Fruit fly (Drosophila melanogaster) whole organism, pupa: ENCODE measurements around the gene slp2.

Experiments used
- CG14655 ChIP-seq: fragments of 200-800 bp; sonication (Bioruptor generic); optimal IDR thresholded peaks from 3 replicates; lab custom pipeline; 2017; ENCODE audit warnings: mild to moderate bottlenecking, missing biosample characterization, missing genetic modification reagents, missing genetic modification characterization
- CG15710 ChIP-seq: fragments of 200-800 bp; sonication (Bioruptor generic); optimal IDR thresholded peaks from 2 replicates; lab custom pipeline; 2018; ENCODE audit warnings: missing biosample characterization, mild to moderate bottlenecking, missing genetic modification characterization, moderate library complexity
- CG8301 ChIP-seq: fragments of 200-800 bp; sonication (Bioruptor generic); optimal IDR thresholded peaks from 2 replicates; lab custom pipeline; 2018; ENCODE audit warnings: missing biosample characterization, mild to moderate bottlenecking, missing genetic modification characterization
- EcR ChIP-seq: fragments of 200-800 bp; sonication (Bioruptor generic); optimal IDR thresholded peaks from 3 replicates; lab custom pipeline; 2019; ENCODE audit warnings: missing biosample characterization, missing genetic modification characterization, mild to moderate bottlenecking, moderate library complexity, missing genetic modification reagents
- Ets98B ChIP-seq: fragments of 200-800 bp; sonication (Bioruptor generic); IDR thresholded peaks from 2 replicates; pipeline ENCODE4 v1.3.6; 2022; ENCODE audit warnings: missing biosample characterization, missing genetic modification characterization
- Snoo ChIP-seq: fragments of 200-800 bp; sonication (Bioruptor generic); optimal IDR thresholded peaks from 3 replicates; lab custom pipeline; 2017; ENCODE audit warnings: missing biosample characterization, mild to moderate bottlenecking, missing genetic modification characterization, inconsistent platforms

dm6 chr2L:3789290-3790067 lies 47.2 kb upstream of the slp2 start:
- peak; percentile 54 for TF ChIP-seq CG14655 (GFP tag; lab: Kevin White, UChicago)
- TF ChIP-seq EcR (GFP tag; lab: Kevin White, UChicago), result no peak
- TF ChIP-seq CG15710 (tag; lab: Kevin White, UChicago), result peak; percentile 55
- TF ChIP-seq Ets98B (GFP tag; lab: Robert Waterston, UW), result peak; percentile 74
- TF ChIP-seq CG8301, result no peak
- peak; percentile 25 for TF ChIP-seq Snoo (tag; lab: Kevin White, UChicago)
